Worm (Caenorhabditis elegans): ENCODE results near the gene H23N18.6.

H23N18.6 gene

DNA sequence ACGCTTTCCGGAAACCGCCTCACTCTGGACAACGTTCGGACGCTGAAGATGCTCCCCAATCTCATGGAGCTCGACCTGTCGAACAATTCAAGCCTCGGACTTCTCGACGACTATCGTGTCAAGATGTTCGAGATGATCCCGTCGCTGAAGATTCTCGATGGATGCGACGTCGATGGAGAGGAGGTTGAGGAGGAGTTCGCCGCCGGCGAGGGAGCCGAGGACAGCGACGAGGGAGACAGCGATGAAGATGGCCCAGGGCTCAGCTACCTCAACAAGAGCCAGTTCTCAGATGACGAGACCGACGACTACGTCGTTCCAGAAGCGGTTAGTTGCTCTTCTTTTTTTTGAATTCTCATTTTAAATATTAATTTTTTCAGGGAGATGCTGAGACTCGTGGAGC, 24.1 kb downstream of the H23N18.6 start:
- TF ChIP-seq set-16 (GFP tag; IDR thresholded peaks at IDR 0.05) (peak; percentile 86), Y5F2A.4 (GFP tag; optimal IDR thresholded peaks at IDR 0.05) (no peak)

DNA sequence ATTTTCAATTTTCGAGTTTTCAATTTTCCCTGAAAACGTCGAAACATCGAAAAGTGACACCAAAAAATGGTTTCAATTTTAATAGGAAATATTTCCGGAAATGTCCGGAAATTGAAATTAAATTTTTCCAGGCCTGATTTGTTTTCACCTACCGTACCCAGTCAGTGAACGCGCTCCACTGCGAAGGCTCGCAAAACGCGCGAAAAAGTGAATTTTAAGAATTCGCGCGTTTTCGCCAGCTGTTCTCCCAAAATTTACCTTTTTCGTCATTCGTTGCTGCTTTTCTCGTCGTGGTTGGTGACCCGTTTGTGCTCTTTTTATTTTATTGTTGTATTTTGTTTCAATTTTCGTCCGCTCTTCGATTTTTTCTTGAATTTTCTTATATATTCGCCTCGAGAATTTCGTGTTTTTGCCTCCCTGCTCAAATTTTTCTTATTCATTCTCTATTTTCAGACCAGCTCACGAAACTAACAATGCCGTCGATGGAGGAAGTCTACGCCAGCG, 24.9 kb downstream of the H23N18.6 start, which contains the start of gene T19H12.2:
Gene T19H12.2, plus strand, starts transcription at position 454 of the 504 bp plus-strand sequence.
- no peak for TF ChIP-seq dve-1 (tag; optimal IDR thresholded peaks at IDR 0.05; ENCODE audit: insufficient read depth)
- peak; percentile 91 for TF ChIP-seq unc-130 (GFP tag; optimal IDR thresholded peaks at IDR 0.05)
- TF ChIP-seq ceh-20 (GFP tag; IDR thresholded peaks at IDR 0.05) = no peak
- TF ChIP-seq vab-7 (GFP tag; IDR thresholded peaks at IDR 0.05) = peak; percentile 18; the same call in 1 of the 2 replicates
- TF ChIP-seq F49E8.2 (tag; optimal IDR thresholded peaks at IDR 0.05; ENCODE audit: borderline replicate concordance) = peak; percentile 85
- peak; percentile 87 for TF ChIP-seq Y48G9A.11 (GFP tag; IDR thresholded peaks at IDR 0.05)
- peak; percentile 32 for TF ChIP-seq lin-13 (GFP tag; optimal IDR thresholded peaks at IDR 0.05)
- TF ChIP-seq snpc-1.2 (GFP tag; IDR thresholded peaks at IDR 0.05) = peak; percentile 78
- TF ChIP-seq lin-38 (GFP tag; IDR thresholded peaks at IDR 0.05) = peak; percentile 98

DNA sequence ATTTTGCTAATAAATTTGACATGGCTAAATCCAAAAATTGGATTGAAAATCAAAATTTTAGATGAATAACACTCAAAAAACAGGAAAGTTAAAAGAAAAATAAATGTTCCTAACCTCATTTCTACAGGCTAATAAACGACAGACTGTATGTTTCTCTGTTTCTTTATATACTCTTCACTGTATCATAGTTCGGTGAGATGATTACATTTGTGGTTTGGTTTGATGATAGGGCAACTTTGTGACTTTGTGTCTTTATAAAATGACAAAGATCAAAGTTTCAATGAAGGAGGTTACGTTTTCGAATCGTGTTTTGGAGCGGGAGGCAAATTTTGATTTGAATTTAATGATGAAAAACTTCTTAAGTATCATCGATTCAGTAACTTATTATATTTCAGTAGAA, 25.4 kb downstream of the H23N18.6 start, which contains the start of gene ugt-12:
Gene ugt-12, minus strand, starts transcription at position 153 of the 400 bp plus-strand sequence.
- TF ChIP-seq hlh-30 (tag; optimal IDR thresholded peaks at IDR 0.05; ENCODE audit: insufficient read depth) = peak; percentile 18
- TF ChIP-seq ztf-7 (tag; optimal IDR thresholded peaks at IDR 0.05) = peak; percentile 57
- no peak for TF ChIP-seq fkh-10 (GFP tag; optimal IDR thresholded peaks at IDR 0.05)
- no peak for TF ChIP-seq aly-2 (tag; optimal IDR thresholded peaks at IDR 0.05)
- TF ChIP-seq pha-4 (GFP tag; IDR thresholded peaks at IDR 0.05) = no peak
- no peak for TF ChIP-seq pha-4 (tag; optimal IDR thresholded peaks at IDR 0.05)
- TF ChIP-seq lin-1 (GFP tag; IDR thresholded peaks at IDR 0.05) = no peak
- TF ChIP-seq F37D6.2 (tag; optimal IDR thresholded peaks at IDR 0.05) = no peak
- TF ChIP-seq dve-1 (tag; optimal IDR thresholded peaks at IDR 0.05; ENCODE audit: insufficient read depth) = peak; percentile 35
- peak; percentile 58 for TF ChIP-seq nhr-77 (tag; optimal IDR thresholded peaks at IDR 0.05)
- TF ChIP-seq dmd-6 (GFP tag; IDR thresholded peaks at IDR 0.05) = peak; percentile 60
- no peak for TF ChIP-seq mxl-3 (GFP tag; optimal IDR thresholded peaks at IDR 0.05)
- no peak for TF ChIP-seq Y5F2A.4 (GFP tag; optimal IDR thresholded peaks at IDR 0.05)
- no peak for TF ChIP-seq cey-2 (tag; optimal IDR thresholded peaks at IDR 0.05; ENCODE audit: borderline replicate concordance, insufficient read depth)
- TF ChIP-seq nhr-76 (tag; optimal IDR thresholded peaks at IDR 0.05) = no peak
- TF ChIP-seq daf-16 (GFP tag; optimal IDR thresholded peaks at IDR 0.05) = no peak
- peak; percentile 54 for TF ChIP-seq daf-16 (tag; optimal IDR thresholded peaks at IDR 0.05)
- TF ChIP-seq mxl-2 (GFP tag; conservative IDR thresholded peaks at IDR 0.05) = no peak
- peak; percentile 71 for TF ChIP-seq pqm-1 (tag; optimal IDR thresholded peaks at IDR 0.05)
- peak; percentile 37 for TF ChIP-seq hlh-11 (tag; optimal IDR thresholded peaks at IDR 0.05)
- TF ChIP-seq mep-1 (tag; optimal IDR thresholded peaks at IDR 0.05) = peak; percentile 18
- no peak for TF ChIP-seq ama-1 (optimal IDR thresholded peaks at IDR 0.05)
- TF ChIP-seq R02D3.7 (tag; optimal IDR thresholded peaks at IDR 0.05) = no peak
- no peak for TF ChIP-seq unc-62 (GFP tag; optimal IDR thresholded peaks at IDR 0.05 in 1 of 2)
- TF ChIP-seq unc-62 (tag; optimal IDR thresholded peaks at IDR 0.05) = no peak
- no peak for TF ChIP-seq lsy-2 (tag; optimal IDR thresholded peaks at IDR 0.05)
- no peak for TF ChIP-seq F49E8.2 (tag; optimal IDR thresholded peaks at IDR 0.05; ENCODE audit: borderline replicate concordance)
- no peak for TF ChIP-seq fos-1 (tag; optimal IDR thresholded peaks at IDR 0.05)
- no peak for TF ChIP-seq nhr-48 (tag; optimal IDR thresholded peaks at IDR 0.05)
- no peak for TF ChIP-seq jun-1 (tag; optimal IDR thresholded peaks at IDR 0.05)
- TF ChIP-seq lin-15B (tag; optimal IDR thresholded peaks at IDR 0.05) = no peak
- TF ChIP-seq unc-39 (tag; optimal IDR thresholded peaks at IDR 0.05) = no peak
- no peak for TF ChIP-seq mes-2 (tag; optimal IDR thresholded peaks at IDR 0.05; ENCODE audit: poor library complexity, severe bottlenecking)
- TF ChIP-seq ceh-32 (tag; optimal IDR thresholded peaks at IDR 0.05; ENCODE audit: poor library complexity) = no peak
- TF ChIP-seq nhr-42 (GFP tag; IDR thresholded peaks at IDR 0.05) = no peak
- no peak for TF ChIP-seq zip-11 (GFP tag; IDR thresholded peaks at IDR 0.05)
- peak; percentile 93 for TF ChIP-seq nhr-28 (tag; optimal IDR thresholded peaks at IDR 0.05)
- TF ChIP-seq egl-43 (GFP tag; IDR thresholded peaks at IDR 0.05) = no peak
- no peak for TF ChIP-seq snpc-1.2 (GFP tag; IDR thresholded peaks at IDR 0.05)
- no peak for TF ChIP-seq duxl-1 (tag; optimal IDR thresholded peaks at IDR 0.05; ENCODE audit: poor library complexity)

All from whole organism, L4 larva.